Fruit fly (Drosophila melanogaster) S2 (cell line): ENCODE data around the gene ppk11.

Experiments
- CG8478 ChIP-seq: fragments of >200 bp; optimal IDR thresholded peaks from 2 replicates; lab custom pipeline; 2018
- CTCF ChIP-seq, 2 experiments: fragments of >200 bp; optimal IDR thresholded peaks; 2 replicates each; lab custom pipeline; 2018

DNA sequence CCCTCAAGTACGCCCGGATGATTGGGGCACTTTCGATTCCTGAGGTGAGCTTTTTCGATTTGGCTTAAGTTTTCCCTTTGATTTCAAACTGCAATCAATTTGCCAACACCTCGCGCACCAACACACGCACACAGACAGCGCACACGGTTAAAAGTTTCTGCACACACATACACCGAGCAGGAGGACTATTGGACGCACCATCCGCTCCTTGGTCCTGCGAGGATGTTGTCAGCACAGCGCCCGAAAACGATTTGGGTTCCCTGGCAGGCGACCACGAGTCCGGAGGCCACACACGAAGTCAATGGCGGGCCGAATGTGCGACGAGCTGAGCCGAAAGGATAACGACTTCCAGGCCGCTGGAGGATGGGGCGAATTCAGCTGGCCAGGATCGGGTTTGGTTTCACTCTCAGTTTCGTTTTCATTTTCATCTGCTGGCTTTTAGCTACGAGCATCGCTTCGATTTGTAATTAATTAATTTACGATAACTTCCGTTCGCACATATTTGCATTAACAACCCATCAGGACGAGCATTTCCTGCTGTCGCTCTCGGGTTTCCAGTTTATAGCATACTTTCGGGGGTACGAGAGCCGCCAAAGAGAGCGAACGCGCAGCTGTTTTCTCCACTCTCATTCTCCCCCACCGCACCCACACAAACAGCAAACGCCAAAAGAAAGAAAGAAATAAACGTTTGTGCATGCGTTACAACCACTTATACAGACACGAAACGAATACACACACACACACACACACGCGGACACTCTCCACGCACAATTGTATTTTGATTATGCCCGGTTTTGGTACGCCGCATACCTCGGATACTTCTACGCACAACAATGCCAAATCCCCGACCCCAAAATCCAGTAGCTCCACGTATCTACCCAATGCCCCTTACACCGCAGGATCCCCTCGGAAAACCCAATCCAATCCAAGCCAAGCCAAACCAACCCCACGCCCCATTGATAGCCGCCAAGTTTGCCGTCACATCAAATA, 28.3 kb downstream of the ppk11 start, which contains the start of gene Nckx30C:
- TF ChIP-seq CTCF (optimal IDR thresholded peaks at IDR 0.05; lab: Kevin White, UChicago): no peak
- no peak for TF ChIP-seq CG8478 (lab: Kevin White, UChicago)
